Fruit fly (Drosophila melanogaster) whole organism, prepupa: ENCODE data around the gene HINT1.

Experiments
- CG11902 ChIP-seq: fragments of 200-800 bp; sonication (Bioruptor generic); optimal IDR thresholded peaks from 3 replicates; lab custom pipeline; 2016; ENCODE audit warnings: missing biosample characterization, missing genetic modification characterization
- CG16779 ChIP-seq: fragments of 200-800 bp; sonication (Bioruptor generic); optimal IDR thresholded peaks from 3 replicates; lab custom pipeline; 2017; ENCODE audit warnings: missing biosample characterization, mild to moderate bottlenecking, missing genetic modification characterization
- CG3032 ChIP-seq: fragments of 200-800 bp; optimal IDR thresholded peaks from 2 replicates; lab custom pipeline; 2019; ENCODE audit warnings: missing biosample characterization, mild to moderate bottlenecking, missing genetic modification characterization, moderate library complexity
- CG31627 ChIP-seq: fragments of 200-800 bp; sonication (Bioruptor generic); optimal IDR thresholded peaks from 3 replicates; lab custom pipeline; 2016; ENCODE audit warnings: missing biosample characterization, missing genetic modification characterization
- CG32006 ChIP-seq: fragments of 200-800 bp; sonication (Bioruptor generic); optimal IDR thresholded peaks from 3 replicates; lab custom pipeline; 2017; ENCODE audit warnings: missing biosample characterization, mild to moderate bottlenecking, missing genetic modification characterization
- CG34406 ChIP-seq: fragments of 200-800 bp; sonication (Bioruptor generic); optimal IDR thresholded peaks from 3 replicates; lab custom pipeline; 2016; ENCODE audit warnings: missing biosample characterization, missing genetic modification characterization
- CG3919 ChIP-seq: fragments of 200-800 bp; sonication (Bioruptor generic); optimal IDR thresholded peaks from 3 replicates; lab custom pipeline; 2016; ENCODE audit warnings: missing biosample characterization, missing genetic modification characterization
- CG6163 ChIP-seq: fragments of 200-800 bp; sonication (Bioruptor generic); IDR thresholded peaks from 3 replicates; pipeline ENCODE4 v1.3.6; 2022; ENCODE audit warnings: missing biosample characterization, missing genetic modification characterization
- CG6276 ChIP-seq: fragments of 200-800 bp; sonication (Bioruptor generic); optimal IDR thresholded peaks from 2 replicates; lab custom pipeline; 2017; ENCODE audit warnings: missing biosample characterization, mild to moderate bottlenecking, missing genetic modification characterization
- CG6854 ChIP-seq: fragments of 200-800 bp; sonication (Bioruptor generic); optimal IDR thresholded peaks from 2 replicates; lab custom pipeline; 2017; ENCODE audit warnings: missing biosample characterization, mild to moderate bottlenecking, missing genetic modification characterization
- CG7368 ChIP-seq: fragments of 200-800 bp; sonication (Bioruptor generic); optimal IDR thresholded peaks from 3 replicates; lab custom pipeline; 2016; ENCODE audit warnings: missing biosample characterization, missing genetic modification characterization
- CG8119 ChIP-seq: fragments of 200-800 bp; sonication (Bioruptor generic); IDR thresholded peaks from 3 replicates; pipeline ENCODE4 v1.3.6; 2022; ENCODE audit warnings: missing biosample characterization, missing genetic modification characterization
- CG9139 ChIP-seq: fragments of 200-800 bp; sonication (Bioruptor generic); optimal IDR thresholded peaks from 3 replicates; lab custom pipeline; 2017; ENCODE audit warnings: missing biosample characterization, mild to moderate bottlenecking, missing genetic modification characterization
- Eip75B ChIP-seq: fragments of 200-800 bp; sonication (Bioruptor generic); optimal IDR thresholded peaks from 3 replicates; lab custom pipeline; 2016; ENCODE audit warnings: missing biosample characterization, missing genetic modification characterization
- Eip78C ChIP-seq: fragments of 200-800 bp; sonication (Bioruptor generic); peaks from one replicate; lab custom pipeline; 2016; ENCODE audit warnings: missing biosample characterization, missing genetic modification characterization
- Eip93F ChIP-seq: fragments of 200-800 bp; sonication (Bioruptor generic); optimal IDR thresholded peaks from 2 replicates; lab custom pipeline; 2016; ENCODE audit warnings: missing biosample characterization, mild to moderate bottlenecking, missing genetic modification characterization
- Ets21C ChIP-seq: fragments of 200-800 bp; sonication (Bioruptor generic); optimal IDR thresholded peaks from 3 replicates; lab custom pipeline; 2016; ENCODE audit warnings: missing biosample characterization, missing genetic modification characterization
- Ets96B ChIP-seq: fragments of 200-800 bp; optimal IDR thresholded peaks from 2 replicates; lab custom pipeline; 2019; ENCODE audit warnings: missing biosample characterization, mild to moderate bottlenecking, missing genetic modification characterization, moderate library complexity
- Gug ChIP-seq: fragments of 200-800 bp; sonication (Bioruptor generic); IDR thresholded peaks from 2 replicates; pipeline ENCODE4 v1.3.6; 2022; ENCODE audit warnings: missing biosample characterization, missing genetic modification characterization
- Hr38 ChIP-seq: sonication (Bioruptor generic); optimal IDR thresholded peaks from 2 replicates; lab custom pipeline; 2016; ENCODE audit warnings: missing biosample characterization, missing genetic modification characterization
- Hr39 ChIP-seq: fragments of 200-800 bp; sonication (Bioruptor generic); optimal IDR thresholded peaks from 2 replicates; lab custom pipeline; 2016; ENCODE audit warnings: missing biosample characterization, missing genetic modification characterization
- Hr4 ChIP-seq: fragments of 200-800 bp; sonication (Bioruptor generic); optimal IDR thresholded peaks from 3 replicates; lab custom pipeline; 2016; ENCODE audit warnings: missing biosample characterization, missing genetic modification characterization
- Lpt ChIP-seq: fragments of 200-800 bp; sonication (Bioruptor generic); optimal IDR thresholded peaks from 3 replicates; lab custom pipeline; 2016; ENCODE audit warnings: missing biosample characterization, missing genetic modification characterization
- Smox ChIP-seq: fragments of 200-800 bp; sonication (Bioruptor generic); optimal IDR thresholded peaks from 3 replicates; lab custom pipeline; 2016; ENCODE audit warnings: missing biosample characterization, missing genetic modification characterization
- Sox14 ChIP-seq: fragments of 200-800 bp; sonication (Bioruptor generic); optimal IDR thresholded peaks from 3 replicates; lab custom pipeline; 2016; ENCODE audit warnings: missing biosample characterization, missing genetic modification characterization
- Sox15 ChIP-seq: fragments of 200-800 bp; sonication (Bioruptor generic); optimal IDR thresholded peaks from 3 replicates; lab custom pipeline; 2016; ENCODE audit warnings: missing biosample characterization, missing genetic modification characterization
- achi ChIP-seq: fragments of 200-800 bp; sonication (Bioruptor generic); optimal IDR thresholded peaks from 3 replicates; lab custom pipeline; 2016; ENCODE audit warnings: missing biosample characterization, missing genetic modification characterization
- acj6 ChIP-seq: fragments of 200-800 bp; sonication (Bioruptor generic); optimal IDR thresholded peaks from 3 replicates; lab custom pipeline; 2016; ENCODE audit warnings: missing biosample characterization, missing genetic modification characterization
- cyc ChIP-seq: fragments of 200-800 bp; sonication (Bioruptor generic); optimal IDR thresholded peaks from 3 replicates; lab custom pipeline; 2016; ENCODE audit warnings: missing biosample characterization, missing genetic modification characterization
- dsx ChIP-seq: fragments of 200-800 bp; optimal IDR thresholded peaks from 3 replicates; lab custom pipeline; 2019; ENCODE audit warnings: missing biosample characterization, mild to moderate bottlenecking, missing genetic modification characterization, moderate library complexity; ENCODE audit not compliant: poor library complexity, severe bottlenecking
- eg ChIP-seq: fragments of 200-800 bp; sonication (Bioruptor generic); IDR thresholded peaks from 3 replicates; pipeline ENCODE4 v1.3.6; 2022; ENCODE audit warnings: missing biosample characterization, missing genetic modification characterization
- esn ChIP-seq: fragments of 200-800 bp; sonication (Bioruptor generic); optimal IDR thresholded peaks from 2 replicates; lab custom pipeline; 2016; ENCODE audit warnings: missing biosample characterization, mild to moderate bottlenecking, missing genetic modification characterization, moderate library complexity
- fd85E ChIP-seq: fragments of 200-800 bp; sonication (Bioruptor generic); optimal IDR thresholded peaks from 3 replicates; lab custom pipeline; 2016; ENCODE audit warnings: missing biosample characterization, missing genetic modification characterization
- lz ChIP-seq: fragments of 200-800 bp; sonication (Bioruptor generic); optimal IDR thresholded peaks from 3 replicates; lab custom pipeline; 2016; ENCODE audit warnings: missing biosample characterization, missing genetic modification characterization
- net ChIP-seq: fragments of 200-800 bp; sonication (Bioruptor generic); optimal IDR thresholded peaks from 3 replicates; lab custom pipeline; 2016; ENCODE audit warnings: missing biosample characterization, missing genetic modification characterization
- pdm3 ChIP-seq: fragments of 200-800 bp; sonication (Bioruptor generic); optimal IDR thresholded peaks from 3 replicates; lab custom pipeline; 2016; ENCODE audit warnings: missing biosample characterization, missing genetic modification characterization
- spab ChIP-seq: fragments of 200-800 bp; sonication (Bioruptor generic); optimal IDR thresholded peaks from 2 replicates; lab custom pipeline; 2017; ENCODE audit warnings: missing biosample characterization, mild to moderate bottlenecking, missing genetic modification characterization, missing genetic modification reagents
- ss ChIP-seq, 2 experiments: fragments of 200-800 bp; sonication (Bioruptor generic); optimal IDR thresholded peaks; 2 replicates in 1 of 2; 3 replicates in 1 of 2; lab custom pipeline; 2017 to 2018; ENCODE audit warnings: mild to moderate bottlenecking in 2 of 2, missing biosample characterization in 2 of 2, missing genetic modification characterization in 2 of 2, moderate library complexity in 1 of 2
- svp ChIP-seq: fragments of 200-800 bp; sonication (Bioruptor generic); peaks from one replicate; lab custom pipeline; 2016; ENCODE audit warnings: missing biosample characterization, missing genetic modification characterization

HINT1 gene

DNA sequence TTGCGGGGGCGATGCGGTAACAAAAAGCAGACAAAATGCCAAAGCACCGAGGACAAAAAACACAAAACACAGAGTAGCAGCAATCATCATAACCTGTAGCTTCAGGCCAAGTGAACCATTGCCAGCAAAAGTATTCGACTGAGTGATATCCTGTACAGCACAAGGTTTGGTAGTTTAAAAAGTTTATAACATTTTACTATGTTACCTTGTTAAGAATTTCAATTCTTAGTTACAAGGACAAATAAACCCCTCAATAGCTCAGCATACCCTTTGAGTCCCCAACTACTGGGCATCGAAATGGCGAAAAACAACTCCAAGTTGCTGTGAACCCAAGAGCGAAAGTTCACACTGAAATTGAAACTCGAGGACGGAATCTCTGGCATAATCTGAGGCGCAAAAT lies 46.8 kb upstream of the HINT1 start:
- TF ChIP-seq Hr4 (GFP tag; lab: Kevin White, UChicago) = no peak
- TF ChIP-seq CG8119 = no peak
- TF ChIP-seq Gug (GFP tag; lab: Robert Waterston, UW) = no peak
- TF ChIP-seq cyc = no peak
- TF ChIP-seq CG3919 (GFP tag; lab: Kevin White, UChicago) = no peak
- no peak for TF ChIP-seq CG6163 (GFP tag; lab: Robert Waterston, UW)
- no peak for TF ChIP-seq acj6 (GFP tag; lab: Kevin White, UChicago)
- no peak for TF ChIP-seq CG16779 (tag; lab: Kevin White, UChicago)
- no peak for TF ChIP-seq CG6854
- TF ChIP-seq spab = no peak
- no peak for TF ChIP-seq Hr39

DNA sequence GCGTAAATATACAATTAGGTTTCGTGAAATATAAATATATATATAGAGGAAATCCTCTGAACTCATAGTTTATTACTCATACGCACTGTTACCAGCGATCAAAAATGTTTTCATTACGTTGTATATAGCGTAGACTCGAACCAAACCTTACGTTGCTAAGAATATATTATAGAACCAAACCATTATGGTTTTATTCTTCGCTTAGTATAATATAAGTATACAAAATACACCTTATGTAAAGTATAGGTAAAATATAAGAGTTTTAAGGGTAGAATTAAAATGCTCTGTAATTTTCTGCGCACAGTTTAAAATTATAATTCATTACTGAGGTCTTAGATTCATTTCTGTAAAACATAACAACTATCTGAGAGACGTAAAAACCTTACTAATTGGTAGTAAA lies 45.5 kb upstream of the HINT1 start:
- peak; percentile 13 for TF ChIP-seq dsx (GFP tag; lab: Kevin White, UChicago)
- TF ChIP-seq CG11902 (GFP tag; lab: Kevin White, UChicago) = no peak

DNA sequence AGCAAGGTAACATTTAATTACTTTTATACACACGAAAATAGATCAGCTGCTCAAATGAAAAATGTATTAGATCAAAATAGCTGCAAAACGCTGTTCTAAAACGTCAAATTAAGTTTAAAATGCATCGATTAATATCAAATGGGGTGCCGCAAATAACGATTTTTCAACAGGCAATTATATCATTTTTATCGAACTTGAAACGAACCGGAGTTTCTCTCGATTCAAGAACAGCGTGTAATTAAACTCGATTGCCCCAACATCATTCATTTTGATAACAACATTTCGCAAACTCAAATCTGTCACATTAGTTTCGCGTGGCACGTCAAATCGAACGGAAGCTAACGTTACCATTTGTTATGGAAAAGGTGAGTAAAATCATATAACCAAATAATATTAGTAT lies 44.6 kb upstream of the HINT1 start, which contains the start of gene CG31689:
Gene CG31689, plus strand, starts transcription at position 301 of the 400 bp plus-strand sequence.
- TF ChIP-seq Sox15 (no peak), CG6276 (GFP tag; lab: Kevin White, UChicago) (no peak), CG3032 (tag; lab: Kevin White, UChicago) (no peak)
- TF ChIP-seq, all 60 proteins: peak for 0

DNA sequence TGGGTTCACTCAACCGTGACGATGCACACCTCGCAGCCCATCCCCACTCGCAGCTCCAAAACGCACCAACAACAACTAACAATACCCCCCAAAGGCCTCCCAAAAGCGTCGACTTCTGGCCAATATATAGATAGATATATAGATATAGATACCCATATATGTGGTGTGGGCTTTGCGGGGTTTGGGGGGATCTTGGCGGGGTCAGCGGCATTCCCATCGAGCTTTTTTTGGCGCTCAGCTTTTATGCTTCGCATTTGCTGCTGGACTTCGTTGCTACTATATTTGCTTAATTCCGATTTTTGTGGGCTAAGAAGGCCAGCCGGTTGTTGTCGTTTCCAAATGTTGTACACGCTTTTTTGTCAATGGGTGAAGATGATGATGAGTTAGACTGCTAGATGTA lies 42.6 kb upstream of the HINT1 start:
- TF ChIP-seq Smox (GFP tag; lab: Kevin White, UChicago) = no peak
- no peak for TF ChIP-seq Sox14 (GFP tag; lab: Kevin White, UChicago)
- no peak for TF ChIP-seq Hr39
- peak; percentile 14 for TF ChIP-seq Eip78C (GFP tag; lab: Kevin White, UChicago)

DNA sequence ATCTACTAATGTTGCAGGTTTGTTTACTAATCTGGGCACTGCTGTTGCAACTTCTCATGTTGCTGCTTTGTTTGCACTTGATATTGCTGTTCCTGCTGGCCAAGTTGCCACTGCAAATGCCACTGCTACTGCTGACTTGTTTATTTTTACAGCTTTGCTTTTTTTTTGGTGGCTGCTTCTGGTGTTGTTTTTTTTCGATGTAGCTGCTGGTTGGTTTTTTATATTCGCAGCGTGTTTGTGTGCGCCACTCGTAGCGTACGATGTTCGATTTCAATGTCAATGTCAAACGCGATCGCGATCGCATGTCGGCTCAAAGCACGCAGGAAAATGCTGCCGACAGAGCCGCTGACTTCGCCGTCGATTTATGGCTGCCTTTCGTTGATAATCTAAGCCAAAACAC lies 42.1 kb upstream of the HINT1 start:
- peak; percentile 39; the same call in 1 of the 3 replicates for TF ChIP-seq CG8119
- peak; percentile 21 for TF ChIP-seq Eip78C (GFP tag; lab: Kevin White, UChicago)
- TF ChIP-seq CG16779 (tag; lab: Kevin White, UChicago) = no peak
- peak; percentile 46 to 71 for TF ChIP-seq ss (GFP tag; optimal IDR thresholded peaks at IDR 0.05; lab: Kevin White, UChicago)
- peak; percentile 46; the same call in 1 of the 3 replicates for TF ChIP-seq eg (GFP tag; lab: Robert Waterston, UW)
- TF ChIP-seq CG6163 (GFP tag; lab: Robert Waterston, UW) = peak; percentile 64; the same call in 2 of the 3 replicates
- TF ChIP-seq CG9139 = peak; percentile 17
- no peak for TF ChIP-seq CG3919 (GFP tag; lab: Kevin White, UChicago)

DNA sequence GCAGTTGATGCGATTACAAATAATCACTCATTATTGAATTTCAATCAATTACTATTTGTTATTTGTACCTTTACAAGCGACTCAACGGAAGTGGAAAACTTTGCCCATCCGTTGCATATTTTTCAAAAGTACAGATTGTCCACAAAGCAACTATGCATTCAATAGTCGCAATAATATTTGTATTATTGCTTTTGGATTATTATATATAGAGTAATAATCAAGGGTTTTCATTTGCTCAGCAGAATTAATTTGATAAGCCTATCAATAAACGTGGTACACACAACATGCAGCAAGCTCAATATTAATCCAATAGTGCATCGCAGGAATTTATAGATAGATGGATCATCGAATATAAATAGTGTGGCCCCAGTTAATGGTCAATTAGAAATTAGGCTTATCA lies 41.4 kb upstream of the HINT1 start:
- TF ChIP-seq Hr4 (GFP tag; lab: Kevin White, UChicago) (peak; percentile 41), Eip78C (GFP tag; lab: Kevin White, UChicago) (peak; percentile 6), Eip75B (GFP tag; lab: Kevin White, UChicago) (no peak), Lpt (GFP tag; lab: Kevin White, UChicago) (no peak), Ets21C (GFP tag; lab: Kevin White, UChicago) (no peak), dsx (GFP tag; lab: Kevin White, UChicago) (no peak), Smox (GFP tag; lab: Kevin White, UChicago) (no peak), esn (no peak), svp (peak; percentile 23), net (GFP tag; lab: Kevin White, UChicago) (no peak), Ets96B (tag; lab: Kevin White, UChicago) (no peak), Eip93F (no peak), pdm3 (no peak), CG31627 (GFP tag; lab: Kevin White, UChicago) (no peak), lz (GFP tag; lab: Kevin White, UChicago) (no peak), CG34406 (GFP tag; lab: Kevin White, UChicago) (no peak), spab (no peak), CG32006 (peak; percentile 37), CG7368 (GFP tag; lab: Kevin White, UChicago) (no peak), CG16779 (tag; lab: Kevin White, UChicago) (no peak), Hr38 (GFP tag; lab: Kevin White, UChicago) (no peak), achi (GFP tag; lab: Kevin White, UChicago) (no peak), fd85E (GFP tag; lab: Kevin White, UChicago) (no peak), cyc (no peak), eg (GFP tag; lab: Robert Waterston, UW) (no peak)
- TF ChIP-seq, all 60 proteins: peak for 4
